Fruit fly (Drosophila melanogaster) whole organism, embryonic: ENCODE data around the gene CG4459.

Experiments
- CG10543 ChIP-seq: fragments of 200-800 bp; sonication (Bioruptor generic); optimal IDR thresholded peaks from 3 replicates; lab custom pipeline; 2017; ENCODE audit warnings: missing biosample characterization, mild to moderate bottlenecking, missing genetic modification characterization, moderate library complexity
- CG11398 ChIP-seq: fragments of 200-800 bp; sonication (Bioruptor generic); optimal IDR thresholded peaks from 2 replicates; lab custom pipeline; 2016; ENCODE audit warnings: missing biosample characterization, missing genetic modification characterization
- CG11696 ChIP-seq: fragments of 200-800 bp; sonication (Bioruptor generic); IDR thresholded peaks from 2 replicates; pipeline ENCODE4 v1.3.6; 2022; ENCODE audit warnings: missing biosample characterization, missing genetic modification characterization
- CG14014 ChIP-seq: fragments of 200-800 bp; sonication (Bioruptor generic); IDR thresholded peaks from 2 replicates; pipeline ENCODE4 v1.3.6; 2022; ENCODE audit warnings: missing biosample characterization, missing genetic modification characterization
- CG15514 ChIP-seq: fragments of 200-800 bp; sonication (Bioruptor generic); optimal IDR thresholded peaks from 3 replicates; lab custom pipeline; 2017; ENCODE audit warnings: missing biosample characterization, missing genetic modification characterization, mild to moderate bottlenecking, moderate library complexity, missing genetic modification reagents
- CG16813 ChIP-seq: fragments of 200-800 bp; sonication (Bioruptor generic); IDR thresholded peaks from 3 replicates; pipeline ENCODE4 v1.3.6; 2022; ENCODE audit warnings: missing biosample characterization, missing genetic modification characterization; ENCODE audit not compliant: partially characterized antibody
- CG2129 ChIP-seq: fragments of 200-800 bp; sonication (Bioruptor generic); IDR thresholded peaks from 2 replicates; pipeline ENCODE4 v1.3.6; 2022; ENCODE audit warnings: missing biosample characterization, missing genetic modification characterization; ENCODE audit not compliant: partially characterized antibody
- CG30431 ChIP-seq: fragments of 200-800 bp; sonication (Bioruptor generic); optimal IDR thresholded peaks from 2 replicates; lab custom pipeline; 2017; ENCODE audit warnings: missing biosample characterization, missing genetic modification characterization
- CG3065 ChIP-seq: fragments of 200-800 bp; sonication (Bioruptor generic); optimal IDR thresholded peaks from 2 replicates; lab custom pipeline; 2016; ENCODE audit warnings: missing biosample characterization, missing genetic modification characterization
- CG31365 ChIP-seq: fragments of 200-800 bp; sonication (Bioruptor generic); optimal IDR thresholded peaks from 2 replicates; lab custom pipeline; 2018; ENCODE audit warnings: missing biosample characterization, mild to moderate bottlenecking, missing genetic modification characterization
- CG33213 ChIP-seq: fragments of 200-800 bp; sonication (Bioruptor generic); optimal IDR thresholded peaks from 3 replicates; lab custom pipeline; 2016; ENCODE audit warnings: missing biosample characterization, missing genetic modification characterization
- CG3847 ChIP-seq: fragments of 200-800 bp; sonication (Bioruptor generic); IDR thresholded peaks from 2 replicates; pipeline ENCODE4 v1.3.6; 2022; ENCODE audit warnings: missing biosample characterization, missing genetic modification characterization
- CG4404 ChIP-seq: fragments of 200-800 bp; sonication (Bioruptor generic); IDR thresholded peaks from 2 replicates; pipeline ENCODE4 v1.3.6; 2022; ENCODE audit warnings: missing biosample characterization, missing genetic modification characterization
- CG6272 ChIP-seq: fragments of 200-800 bp; sonication (Bioruptor generic); IDR thresholded peaks from 2 replicates; pipeline ENCODE4 v1.3.6; 2022; ENCODE audit warnings: missing biosample characterization, missing genetic modification characterization
- CG7271 ChIP-seq: fragments of 200-800 bp; sonication (Bioruptor generic); optimal IDR thresholded peaks from 2 replicates; lab custom pipeline; 2018; ENCODE audit warnings: missing biosample characterization, mild to moderate bottlenecking, missing genetic modification characterization, moderate library complexity
- CG7357 ChIP-seq: fragments of 200-800 bp; sonication (Bioruptor generic); IDR thresholded peaks from 3 replicates; pipeline ENCODE4 v1.3.6; 2022; ENCODE audit warnings: missing biosample characterization, missing genetic modification characterization
- CG7556 ChIP-seq: fragments of 200-800 bp; sonication (Bioruptor generic); optimal IDR thresholded peaks from 2 replicates; lab custom pipeline; 2017; ENCODE audit warnings: missing biosample characterization, mild to moderate bottlenecking, missing genetic modification characterization
- CG7745 ChIP-seq: fragments of 200-800 bp; sonication (Bioruptor generic); optimal IDR thresholded peaks from 2 replicates; lab custom pipeline; 2018; ENCODE audit warnings: missing biosample characterization, mild to moderate bottlenecking, missing genetic modification characterization, moderate library complexity
- CG8089 ChIP-seq: fragments of 200-800 bp; sonication (Bioruptor generic); optimal IDR thresholded peaks from 3 replicates; lab custom pipeline; 2016; ENCODE audit warnings: missing biosample characterization, missing genetic modification characterization
- CG8765 ChIP-seq: fragments of 200-800 bp; sonication (Bioruptor generic); IDR thresholded peaks from 2 replicates; pipeline ENCODE4 v1.3.6; 2022; ENCODE audit warnings: missing biosample characterization, missing genetic modification characterization
- CrebB ChIP-seq: fragments of 200-800 bp; sonication (Bioruptor generic); optimal IDR thresholded peaks from 3 replicates; lab custom pipeline; 2018; ENCODE audit warnings: missing biosample characterization, mild to moderate bottlenecking, missing genetic modification characterization
- Dfd ChIP-seq, 2 experiments: fragments of >200 bp; optimal IDR thresholded peaks; 2 replicates each; lab custom pipeline; 2017; ENCODE audit warnings: missing biosample characterization in 2 of 2, missing genetic modification characterization in 2 of 2
- H2.0 ChIP-seq: fragments of 200-800 bp; sonication (Bioruptor generic); IDR thresholded peaks from 2 replicates; pipeline ENCODE4 v1.3.6; 2022; ENCODE audit warnings: missing biosample characterization, missing genetic modification characterization
- HLH4C ChIP-seq: fragments of 200-800 bp; sonication (Bioruptor generic); IDR thresholded peaks from 3 replicates; pipeline ENCODE4 v1.3.6; 2022; ENCODE audit warnings: missing biosample characterization, missing genetic modification characterization; ENCODE audit not compliant: partially characterized antibody
- HmgZ ChIP-seq: fragments of 200-800 bp; sonication (Bioruptor generic); optimal IDR thresholded peaks from 2 replicates; lab custom pipeline; 2018; ENCODE audit warnings: missing biosample characterization, mild to moderate bottlenecking, missing genetic modification characterization
- Hr3 ChIP-seq: fragments of 200-800 bp; sonication (Bioruptor generic); optimal IDR thresholded peaks from 3 replicates; lab custom pipeline; 2016; ENCODE audit warnings: missing biosample characterization, missing genetic modification characterization
- Jarid2 ChIP-seq: fragments of 200-800 bp; sonication (Bioruptor generic); optimal IDR thresholded peaks from 3 replicates; lab custom pipeline; 2017; ENCODE audit warnings: mild to moderate bottlenecking, missing biosample characterization, missing genetic modification reagents, missing genetic modification characterization
- Kr ChIP-seq: fragments of 200-800 bp; sonication (Bioruptor generic); optimal IDR thresholded peaks from 2 replicates; lab custom pipeline; 2017; ENCODE audit warnings: missing biosample characterization, mild to moderate bottlenecking, missing genetic modification characterization
- Mrtf ChIP-seq: fragments of 200-800 bp; sonication (Bioruptor generic); IDR thresholded peaks from 3 replicates; pipeline ENCODE4 v1.3.6; 2022; ENCODE audit warnings: missing biosample characterization, missing genetic modification characterization
- Sry-δ ChIP-seq: fragments of 200-800 bp; sonication (Bioruptor generic); optimal IDR thresholded peaks from 2 replicates; lab custom pipeline; 2016; ENCODE audit warnings: missing biosample characterization, missing genetic modification characterization
- TFAM ChIP-seq: fragments of 200-800 bp; sonication (Bioruptor generic); optimal IDR thresholded peaks from 2 replicates; lab custom pipeline; 2017; ENCODE audit warnings: missing biosample characterization, missing genetic modification characterization, inconsistent platforms
- Tbp ChIP-seq: fragments of >200 bp; optimal IDR thresholded peaks from 2 replicates; lab custom pipeline; 2018; ENCODE audit warnings: missing biosample characterization, missing genetic modification characterization
- ab ChIP-seq: fragments of 200-800 bp; sonication (Bioruptor generic); optimal IDR thresholded peaks from 2 replicates; lab custom pipeline; 2016; ENCODE audit warnings: missing biosample characterization, missing genetic modification characterization
- ara ChIP-seq: fragments of 200-800 bp; sonication (Bioruptor generic); IDR thresholded peaks from 2 replicates; pipeline ENCODE4 v1.3.6; 2022; ENCODE audit warnings: missing biosample characterization, missing genetic modification characterization
- bbx ChIP-seq: fragments of 200-800 bp; sonication (Bioruptor generic); IDR thresholded peaks from 2 replicates; pipeline ENCODE4 v1.3.6; 2022; ENCODE audit warnings: missing biosample characterization, missing genetic modification characterization; ENCODE audit not compliant: partially characterized antibody
- ci ChIP-seq: fragments of 200-800 bp; sonication (Bioruptor generic); IDR thresholded peaks from 3 replicates; pipeline ENCODE4 v1.3.6; 2022; ENCODE audit warnings: missing biosample characterization, missing genetic modification characterization
- crc ChIP-seq: fragments of 200-800 bp; sonication (Bioruptor generic); optimal IDR thresholded peaks from 2 replicates; lab custom pipeline; 2016; ENCODE audit warnings: missing biosample characterization, missing genetic modification characterization
- crp ChIP-seq, 2 experiments: fragments of 200-800 bp; sonication (Bioruptor generic); optimal IDR thresholded peaks; 2 replicates in 1 of 2; 3 replicates in 1 of 2; lab custom pipeline; 2017; ENCODE audit warnings: missing biosample characterization in 2 of 2, missing genetic modification characterization in 2 of 2, mild to moderate bottlenecking in 1 of 2, moderate library complexity in 1 of 2
- emc ChIP-seq: fragments of 200-800 bp; sonication (Bioruptor generic); optimal IDR thresholded peaks from 2 replicates; lab custom pipeline; 2016; ENCODE audit warnings: missing biosample characterization, missing genetic modification characterization
- gem ChIP-seq: fragments of 200-800 bp; sonication (Bioruptor generic); optimal IDR thresholded peaks from 2 replicates; lab custom pipeline; 2019; ENCODE audit warnings: missing biosample characterization, mild to moderate bottlenecking, missing genetic modification characterization, moderate library complexity
- grau ChIP-seq: fragments of 200-800 bp; optimal IDR thresholded peaks from 3 replicates; lab custom pipeline; 2019; ENCODE audit warnings: missing biosample characterization, mild to moderate bottlenecking, missing genetic modification characterization, moderate library complexity
- gt ChIP-seq: fragments of 200-800 bp; sonication (Bioruptor generic); IDR thresholded peaks from 2 replicates; pipeline ENCODE4 v1.3.6; 2022; ENCODE audit warnings: missing biosample characterization, missing genetic modification characterization
- org-1 ChIP-seq: fragments of 200-800 bp; sonication (Bioruptor generic); optimal IDR thresholded peaks from 2 replicates; lab custom pipeline; 2017; ENCODE audit warnings: missing biosample characterization, missing genetic modification characterization
- pfk ChIP-seq: fragments of 200-800 bp; sonication (Bioruptor generic); optimal IDR thresholded peaks from 2 replicates; lab custom pipeline; 2018; ENCODE audit warnings: missing biosample characterization, mild to moderate bottlenecking, missing genetic modification characterization, moderate library complexity
- phol ChIP-seq: fragments of 200-800 bp; sonication (Bioruptor generic); optimal IDR thresholded peaks from 3 replicates; lab custom pipeline; 2018; ENCODE audit warnings: missing biosample characterization, mild to moderate bottlenecking, missing genetic modification characterization, moderate library complexity
- row ChIP-seq: fragments of 200-800 bp; sonication (Bioruptor generic); IDR thresholded peaks from 3 replicates; pipeline ENCODE4 v1.3.6; 2022; ENCODE audit warnings: missing biosample characterization, missing genetic modification characterization
- slbo ChIP-seq: fragments of 200-800 bp; sonication (Bioruptor generic); IDR thresholded peaks from 2 replicates; pipeline ENCODE4 v1.3.6; 2022; ENCODE audit warnings: missing biosample characterization, missing genetic modification characterization
- so ChIP-seq: fragments of 200-800 bp; sonication (Bioruptor generic); IDR thresholded peaks from 3 replicates; pipeline ENCODE4 v1.3.6; 2022; ENCODE audit warnings: missing biosample characterization, missing genetic modification characterization
- tup ChIP-seq: fragments of 200-800 bp; sonication (Bioruptor generic); optimal IDR thresholded peaks from 2 replicates; lab custom pipeline; 2016; ENCODE audit warnings: missing biosample characterization, mild to moderate bottlenecking, missing genetic modification characterization, moderate library complexity
- wdn ChIP-seq: fragments of 200-800 bp; sonication (Bioruptor generic); IDR thresholded peaks from 2 replicates; pipeline ENCODE4 v1.3.6; 2022; ENCODE audit warnings: missing biosample characterization, missing genetic modification characterization

The CG4459 gene

DNA sequence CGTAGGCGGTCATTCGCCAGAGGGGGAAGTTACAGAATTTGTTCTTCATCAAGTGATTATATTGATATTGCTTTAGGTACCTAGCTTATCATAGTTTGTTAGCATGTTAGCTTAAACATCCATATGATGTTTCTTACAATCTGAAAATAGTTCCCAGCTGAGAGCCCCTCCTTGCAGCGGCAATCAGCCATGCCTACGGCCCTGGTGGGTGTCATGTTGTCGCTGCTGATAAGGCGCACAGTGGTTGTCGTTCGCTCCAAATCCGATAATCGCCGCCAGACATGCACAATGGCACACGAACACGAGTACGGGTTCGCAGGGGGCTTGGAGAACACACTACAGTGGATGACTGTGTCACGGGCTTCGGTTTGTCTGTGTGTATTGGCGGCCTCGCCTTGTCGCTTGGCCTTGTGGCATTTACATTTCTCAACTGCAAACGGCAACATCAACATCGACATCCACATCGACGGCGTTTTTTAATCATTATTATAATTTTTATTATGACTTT, 22.5 kb downstream of the CG4459 start (continued):
- TF ChIP-seq row (GFP tag; lab: Robert Waterston, UW) = peak; percentile 94
- TF ChIP-seq CG2129 (GFP tag; lab: Robert Waterston, UW) = no peak
- no peak for TF ChIP-seq gt (GFP tag; lab: Robert Waterston, UW)
- TF ChIP-seq HmgZ (tag; lab: Kevin White, UChicago) = peak; percentile 86
- peak in 1 of 2 experiments; percentile 41 for TF ChIP-seq crp (GFP tag; optimal IDR thresholded peaks at IDR 0.05; lab: Kevin White, UChicago)
- TF ChIP-seq CG30431 (GFP tag; lab: Kevin White, UChicago) = peak; percentile 54
- peak; percentile 84 for TF ChIP-seq grau
- TF ChIP-seq ci (GFP tag; lab: Robert Waterston, UW) = peak; percentile 90
- peak; percentile 52; the same call in 1 of the 2 replicates for TF ChIP-seq CG11696 (GFP tag; lab: Robert Waterston, UW)
- TF ChIP-seq bbx (GFP tag; lab: Robert Waterston, UW) = no peak
- peak; percentile 67 for TF ChIP-seq Hr3
- TF ChIP-seq CG4404 (GFP tag; lab: Robert Waterston, UW) = peak; percentile 66
- TF ChIP-seq CG7745 (tag; lab: Kevin White, UChicago) = no peak
- peak; percentile 67 for TF ChIP-seq CrebB
- peak; percentile 34; the same call in 1 of the 3 replicates for TF ChIP-seq CG7357 (GFP tag; lab: Robert Waterston, UW)
- peak; percentile 58 for TF ChIP-seq CG11398 (GFP tag; lab: Kevin White, UChicago)
- TF ChIP-seq CG3065 (GFP tag; lab: Kevin White, UChicago) = peak; percentile 41
- TF ChIP-seq ara (GFP tag; lab: Robert Waterston, UW) = peak; percentile 72
- peak; percentile 64 for TF ChIP-seq crc (GFP tag; lab: Kevin White, UChicago)
- peak; percentile 86 for TF ChIP-seq so (GFP tag; lab: Robert Waterston, UW)
- no peak for TF ChIP-seq pfk (GFP tag; lab: Kevin White, UChicago)
- no peak for TF ChIP-seq HLH4C
- no peak for TF ChIP-seq CG7271 (tag; lab: Kevin White, UChicago)
- peak; percentile 7 for TF ChIP-seq CG33213
- TF ChIP-seq Kr (GFP tag; lab: Kevin White, UChicago) = no peak
- peak; percentile 74 for TF ChIP-seq CG15514 (GFP tag; lab: Kevin White, UChicago)
- peak; percentile 50; the same call in 1 of the 2 replicates for TF ChIP-seq CG8765 (GFP tag; lab: Robert Waterston, UW)
- peak; percentile 4 for TF ChIP-seq emc (GFP tag; lab: Kevin White, UChicago)
- peak; percentile 44 for TF ChIP-seq CG8089 (GFP tag; lab: Kevin White, UChicago)
- peak; percentile 82 for TF ChIP-seq gem
- no peak for TF ChIP-seq Jarid2 (GFP tag; lab: Kevin White, UChicago)
- TF ChIP-seq Mrtf (GFP tag; lab: Robert Waterston, UW) = peak; percentile 83
- TF ChIP-seq CG16813 (GFP tag; lab: Robert Waterston, UW) = 0 out of 3 replicates have a peak, but pooled peaks have one; percentile 4
- TF ChIP-seq CG6272 (GFP tag; lab: Robert Waterston, UW) = peak; percentile 87
- TF ChIP-seq Dfd (GFP tag; optimal IDR thresholded peaks at IDR 0.05; lab: Kevin White, UChicago) = no peak
- TF ChIP-seq CG7556 (GFP tag; lab: Kevin White, UChicago) = peak; percentile 69
- TF ChIP-seq TFAM (GFP tag; lab: Kevin White, UChicago) = no peak
- TF ChIP-seq org-1 (GFP tag; lab: Kevin White, UChicago) = peak; percentile 77
- TF ChIP-seq CG3847 (GFP tag; lab: Robert Waterston, UW) = peak; percentile 73
- TF ChIP-seq Sry-δ (GFP tag; lab: Kevin White, UChicago) = peak; percentile 30
- TF ChIP-seq Tbp (GFP tag; lab: Kevin White, UChicago) = no peak
- TF ChIP-seq ab (GFP tag; lab: Kevin White, UChicago) = peak; percentile 70
- peak; percentile 74 for TF ChIP-seq H2.0 (GFP tag; lab: Robert Waterston, UW)
- TF ChIP-seq slbo (GFP tag; lab: Robert Waterston, UW) = peak; percentile 90
- TF ChIP-seq tup (GFP tag; lab: Kevin White, UChicago) = peak; percentile 47
- peak; percentile 18 for TF ChIP-seq CG31365 (tag; lab: Kevin White, UChicago)
- peak; percentile 79 for TF ChIP-seq wdn
- peak; percentile 72 for TF ChIP-seq phol (tag; lab: Kevin White, UChicago)
- peak; percentile 77 for TF ChIP-seq CG10543 (GFP tag; lab: Kevin White, UChicago)
- peak; percentile 85 for TF ChIP-seq CG14014 (GFP tag; lab: Robert Waterston, UW)
